Fruit fly (Drosophila melanogaster) Kc167 (cell line): Measurements from ENCODE around the gene Cks85A.

Experiments
- Myc ChIP-seq: fragments of >200 bp; optimal IDR thresholded peaks from 2 replicates; lab custom pipeline; 2017; ENCODE audit warnings: missing external identifiers
- Sin3A ChIP-seq: fragments of >200 bp; optimal IDR thresholded peaks from 2 replicates; lab custom pipeline; 2018; ENCODE audit warnings: missing external identifiers
- h ChIP-seq: fragments of >200 bp; optimal IDR thresholded peaks from 3 replicates; lab custom pipeline; 2018; ENCODE audit warnings: missing external identifiers
- insv ChIP-seq: fragments of >200 bp; optimal IDR thresholded peaks from 3 replicates; lab custom pipeline; 2018; ENCODE audit warnings: missing external identifiers
- psq ChIP-seq: fragments of >200 bp; optimal IDR thresholded peaks from 2 replicates; lab custom pipeline; 2017; ENCODE audit warnings: missing external identifiers
- ttk ChIP-seq: sonication (Bioruptor generic); optimal IDR thresholded peaks from 2 replicates; lab custom pipeline; 2017; ENCODE audit warnings: missing external identifiers

Gene Cks85A

DNA sequence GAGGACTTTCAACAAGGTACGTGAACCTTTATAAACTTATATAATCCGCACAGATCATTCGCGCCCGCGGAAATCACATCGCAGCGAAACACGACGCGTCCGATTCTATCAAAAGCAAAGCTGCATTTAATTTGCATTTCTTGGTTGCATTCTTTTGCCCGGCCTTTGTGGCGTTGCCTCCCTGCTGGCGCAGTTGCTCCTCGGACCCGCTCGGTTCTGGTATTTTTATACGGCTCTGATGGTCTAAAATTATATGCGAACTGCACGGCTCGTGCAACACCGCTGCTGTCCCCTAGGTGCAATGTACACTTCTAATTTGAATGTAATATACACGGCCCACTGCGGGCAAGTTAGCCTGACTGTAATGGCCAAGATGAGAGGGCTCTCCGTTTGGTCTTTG, at the start of gene Cks85A:
TSS of gene Cks85A (minus strand) at position 101 of the 400 bp plus-strand sequence.
- TF ChIP-seq Myc (lab: Kevin White, UChicago) (no peak), psq (lab: Kevin White, UChicago) (no peak), Sin3A (lab: Kevin White, UChicago) (no peak), h (lab: Kevin White, UChicago) (no peak), ttk (lab: Kevin White, UChicago) (no peak), insv (lab: Kevin White, UChicago) (no peak)

DNA sequence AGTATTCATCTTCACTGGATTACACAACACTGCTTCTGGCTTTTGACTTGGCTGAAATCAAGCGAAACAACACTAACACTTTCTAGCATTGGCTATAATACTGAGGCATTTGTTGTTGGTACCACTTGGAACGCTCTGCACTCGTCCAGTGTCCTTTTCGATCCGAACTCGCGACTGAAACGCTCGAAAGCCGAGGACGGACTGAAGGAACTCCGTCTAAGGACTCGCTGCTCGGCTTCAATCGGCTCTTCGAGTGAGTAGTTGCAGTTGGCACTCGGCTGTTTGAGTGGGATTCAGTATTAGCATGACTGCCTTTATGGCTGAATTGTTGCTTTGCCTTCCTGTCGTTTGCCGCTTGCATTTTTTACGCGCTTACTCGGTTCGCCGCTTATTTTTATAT, 49.7 kb upstream of the Cks85A start, which contains the start of the genes CG34135 and CG11768:
TSS of gene CG34135 (minus strand) at position 194 of the 400 bp plus-strand sequence.
TSS of gene CG11768 (minus strand) at position 203 of the 400 bp plus-strand sequence.
- TF ChIP-seq Myc (lab: Kevin White, UChicago) (no peak), psq (lab: Kevin White, UChicago) (no peak), Sin3A (lab: Kevin White, UChicago) (no peak), h (lab: Kevin White, UChicago) (no peak), insv (lab: Kevin White, UChicago) (no peak), ttk (lab: Kevin White, UChicago) (no peak)

DNA sequence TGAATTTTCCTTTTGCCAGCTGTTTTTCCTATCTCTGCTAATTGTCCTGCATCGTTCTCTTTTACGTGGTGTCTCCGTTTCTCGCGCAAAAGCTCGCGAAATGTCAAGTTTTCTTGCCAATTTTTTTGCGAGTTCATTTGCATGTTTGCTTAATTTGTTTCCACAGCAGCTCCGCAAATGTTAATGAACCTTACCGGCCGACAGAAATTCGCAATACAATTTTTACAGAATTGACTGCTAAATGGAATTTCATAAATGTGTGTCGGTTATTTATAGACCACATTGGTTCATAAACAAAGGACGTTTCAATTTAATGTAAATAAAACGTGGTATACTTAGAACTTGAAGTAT, 30.5 kb upstream of the Cks85A start:
- TF ChIP-seq insv (lab: Kevin White, UChicago) (no peak), Myc (lab: Kevin White, UChicago) (no peak), psq (lab: Kevin White, UChicago) (no peak), Sin3A (lab: Kevin White, UChicago) (no peak), ttk (lab: Kevin White, UChicago) (no peak), h (lab: Kevin White, UChicago) (no peak)

DNA sequence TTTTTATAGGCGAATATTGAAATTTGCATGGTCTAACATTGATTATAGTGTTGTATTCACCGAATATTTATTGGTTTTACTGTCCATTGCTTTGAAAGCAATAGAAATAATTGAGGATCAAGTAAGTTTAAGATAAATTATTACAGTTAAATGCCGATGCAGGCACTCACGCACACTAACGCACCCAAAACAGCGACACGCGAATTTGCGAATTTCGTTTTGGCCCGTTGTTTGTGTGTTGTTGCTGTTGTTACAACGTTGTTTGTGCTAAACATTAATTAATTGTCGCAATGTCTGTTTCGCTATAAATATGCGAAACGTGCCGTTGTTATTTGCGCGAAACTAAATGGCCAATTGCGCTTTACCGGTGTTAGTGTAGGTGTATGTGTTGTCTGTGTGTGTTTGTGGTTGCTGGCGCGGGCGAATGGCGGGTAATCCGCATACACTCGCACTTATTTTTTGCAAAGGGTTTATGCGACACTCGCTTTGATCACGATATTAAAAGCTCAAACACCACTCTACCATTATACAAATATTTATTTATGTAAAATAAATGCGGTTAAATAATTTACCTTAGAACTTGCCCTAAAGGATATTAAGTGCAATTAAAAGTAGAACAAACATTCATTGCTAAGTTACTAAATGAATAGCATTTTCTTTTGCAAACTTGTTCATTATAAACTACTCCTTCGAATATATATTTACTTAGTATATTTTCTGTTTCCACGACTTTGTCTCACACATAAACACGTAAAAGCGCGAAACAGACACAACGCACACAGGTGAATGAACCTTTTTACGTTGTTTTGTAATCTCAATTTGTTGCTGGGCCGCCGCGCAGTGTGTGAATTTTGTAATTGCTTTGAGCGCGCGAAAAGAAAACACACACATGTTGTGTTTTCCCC, 29.9 kb upstream of the Cks85A start:
- no peak for TF ChIP-seq Sin3A (lab: Kevin White, UChicago)
- TF ChIP-seq Myc (lab: Kevin White, UChicago): no peak
- TF ChIP-seq h (lab: Kevin White, UChicago): no peak

DNA sequence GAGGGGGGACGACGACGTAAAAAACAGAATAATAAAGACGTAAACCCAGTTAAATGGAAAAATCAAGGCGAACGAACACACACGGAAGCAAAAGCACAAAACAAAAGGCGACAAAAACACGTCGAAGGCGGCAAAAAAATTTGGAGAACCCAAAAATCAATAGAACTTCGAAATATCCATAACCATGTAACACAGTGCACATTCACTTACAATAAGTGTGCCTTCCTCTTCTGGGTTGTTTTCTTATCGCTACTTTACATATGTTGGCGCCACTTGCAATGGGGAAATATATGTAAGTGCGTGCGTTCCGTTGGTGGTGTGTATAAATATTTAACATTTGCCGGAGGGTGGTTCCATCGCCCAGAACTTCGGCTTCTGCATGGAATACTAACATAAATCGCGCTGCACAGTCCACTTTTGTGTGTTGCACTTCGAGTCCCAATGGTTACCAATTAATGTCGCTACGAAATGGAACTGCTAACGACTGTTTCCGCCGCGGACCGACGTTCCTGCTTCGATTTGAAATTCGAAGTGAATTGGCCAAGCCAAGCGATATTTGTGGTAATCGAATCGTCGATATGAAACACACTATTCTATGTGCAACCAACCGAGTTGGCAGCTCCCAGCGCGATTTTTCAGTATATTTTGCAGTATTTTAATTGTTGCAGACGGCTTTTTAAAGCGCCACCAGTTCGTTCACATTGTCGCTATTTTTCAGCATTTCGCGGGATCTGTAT, 29.0 kb upstream of the Cks85A start, which contains the start of the genes CG9801 and Nasp:
TSS of gene CG9801 (minus strand) at position 542 of the 737 bp plus-strand sequence.
TSS of gene Nasp (plus strand) at position 665 of the 737 bp plus-strand sequence.
- no peak for TF ChIP-seq Sin3A (lab: Kevin White, UChicago)
- no peak for TF ChIP-seq ttk (lab: Kevin White, UChicago)
- TF ChIP-seq Myc (lab: Kevin White, UChicago): no peak
- TF ChIP-seq insv (lab: Kevin White, UChicago): no peak
- TF ChIP-seq h (lab: Kevin White, UChicago): no peak
- no peak for TF ChIP-seq psq (lab: Kevin White, UChicago)

DNA sequence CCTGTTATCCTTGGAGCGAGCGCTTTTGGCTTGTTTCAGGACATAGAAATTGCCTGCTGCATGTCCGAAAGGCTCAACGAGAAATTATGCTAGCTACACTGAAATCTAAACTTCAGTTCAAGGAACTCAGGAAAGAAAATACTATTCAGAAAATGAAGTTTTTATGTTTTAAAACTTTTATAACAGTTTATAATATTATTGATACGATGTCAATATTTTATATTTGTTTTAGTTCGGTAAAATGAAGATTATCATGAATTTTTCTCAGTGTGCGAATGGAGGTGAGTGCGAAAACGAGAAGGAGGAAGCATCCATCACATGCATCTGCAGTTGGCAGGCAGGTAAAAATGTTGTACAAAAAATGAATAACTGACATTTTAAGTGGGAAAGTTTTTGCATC, 28.1 kb upstream of the Cks85A start:
- no peak for TF ChIP-seq insv (lab: Kevin White, UChicago)
- TF ChIP-seq Myc (lab: Kevin White, UChicago): no peak
- no peak for TF ChIP-seq psq (lab: Kevin White, UChicago)
- no peak for TF ChIP-seq h (lab: Kevin White, UChicago)
- TF ChIP-seq ttk (lab: Kevin White, UChicago): no peak
- no peak for TF ChIP-seq Sin3A (lab: Kevin White, UChicago)

DNA sequence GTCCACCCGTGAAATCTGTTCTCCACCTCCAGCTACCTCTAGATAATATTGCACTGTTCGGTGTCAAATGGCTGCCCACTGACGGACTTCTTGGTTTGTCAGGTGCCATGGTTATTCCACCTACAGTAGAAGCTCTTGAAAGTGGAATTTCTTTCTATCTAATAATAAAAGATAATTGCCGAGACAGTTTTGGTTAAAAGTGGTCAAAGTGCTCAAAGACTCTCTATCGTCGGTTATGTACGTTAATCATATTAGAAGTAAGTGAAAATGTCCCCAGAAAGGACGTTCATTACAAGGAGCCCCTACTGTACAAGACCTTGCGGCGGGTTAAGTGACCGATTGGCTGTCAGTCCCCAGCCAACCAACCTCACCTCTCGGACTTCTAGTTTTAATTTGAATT, 25.9 kb upstream of the Cks85A start:
- TF ChIP-seq Sin3A (lab: Kevin White, UChicago) (no peak), ttk (lab: Kevin White, UChicago) (no peak), h (lab: Kevin White, UChicago) (no peak), Myc (lab: Kevin White, UChicago) (no peak), insv (lab: Kevin White, UChicago) (no peak)

DNA sequence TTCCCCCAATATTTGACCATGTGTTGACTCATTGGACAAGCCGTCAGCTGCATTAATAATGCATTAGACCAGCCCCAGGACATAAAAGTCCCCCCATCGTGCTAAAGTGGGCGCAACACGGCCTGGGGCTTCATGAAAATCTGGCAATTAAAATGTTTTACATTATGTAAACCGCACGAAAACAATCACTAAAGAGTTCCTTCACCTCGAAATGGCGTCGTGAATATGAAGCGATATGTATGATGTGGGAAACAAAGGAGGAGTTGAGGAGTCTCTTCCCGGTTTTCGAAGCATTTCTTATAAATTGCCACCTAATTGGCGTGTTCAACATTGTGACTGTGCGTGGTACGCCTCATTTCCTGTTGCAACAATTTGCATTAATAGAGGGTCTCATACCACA, 24.4 kb upstream of the Cks85A start:
- TF ChIP-seq psq (lab: Kevin White, UChicago): no peak
- no peak for TF ChIP-seq Sin3A (lab: Kevin White, UChicago)
- no peak for TF ChIP-seq insv (lab: Kevin White, UChicago)
- TF ChIP-seq h (lab: Kevin White, UChicago): no peak
- no peak for TF ChIP-seq Myc (lab: Kevin White, UChicago)
- no peak for TF ChIP-seq ttk (lab: Kevin White, UChicago)

DNA sequence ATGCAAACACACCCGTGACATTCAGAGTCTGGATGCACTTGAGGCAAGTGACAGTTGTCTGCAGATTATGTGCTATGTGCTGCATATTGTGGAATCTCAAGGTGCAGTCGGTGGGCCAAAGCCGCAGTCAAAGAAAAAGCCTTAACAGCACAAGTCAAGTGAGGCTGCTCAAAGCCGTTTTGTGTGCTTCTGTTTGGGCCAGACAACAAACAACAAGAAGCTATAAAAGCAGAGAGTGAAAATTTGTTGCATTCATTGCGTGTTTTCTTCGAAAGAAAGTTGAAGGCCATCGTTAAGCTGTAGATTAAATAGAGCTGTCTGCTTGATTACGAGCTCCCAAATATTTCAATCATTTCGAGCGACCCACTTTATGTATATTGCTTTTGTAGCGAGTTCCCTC, 23.7 kb upstream of the Cks85A start:
- TF ChIP-seq h (lab: Kevin White, UChicago) (no peak), Sin3A (lab: Kevin White, UChicago) (no peak), insv (lab: Kevin White, UChicago) (no peak), ttk (lab: Kevin White, UChicago) (no peak), psq (lab: Kevin White, UChicago) (no peak), Myc (lab: Kevin White, UChicago) (no peak)

DNA sequence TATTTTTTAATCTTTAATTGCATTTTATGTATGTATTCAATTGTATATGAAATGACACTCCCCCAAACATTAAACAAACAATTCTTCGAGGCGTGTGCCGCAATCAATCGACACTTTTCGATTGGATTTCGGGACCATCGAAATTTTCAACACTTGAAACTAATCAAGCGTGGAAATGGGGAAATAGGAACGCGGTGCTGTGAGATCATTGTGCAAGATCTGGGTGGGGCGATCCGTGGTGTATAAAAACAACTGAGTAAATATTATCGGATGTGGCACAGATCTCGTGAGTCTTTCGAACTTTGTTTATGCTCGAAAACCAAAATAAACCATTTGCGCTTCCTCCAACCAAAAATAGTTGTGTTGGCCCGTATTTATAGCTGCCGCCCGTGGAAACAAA, 23.0 kb upstream of the Cks85A start:
- TF ChIP-seq Myc (lab: Kevin White, UChicago) (no peak), psq (lab: Kevin White, UChicago) (no peak), insv (lab: Kevin White, UChicago) (no peak), h (lab: Kevin White, UChicago) (no peak), Sin3A (lab: Kevin White, UChicago) (no peak), ttk (lab: Kevin White, UChicago) (no peak)

DNA sequence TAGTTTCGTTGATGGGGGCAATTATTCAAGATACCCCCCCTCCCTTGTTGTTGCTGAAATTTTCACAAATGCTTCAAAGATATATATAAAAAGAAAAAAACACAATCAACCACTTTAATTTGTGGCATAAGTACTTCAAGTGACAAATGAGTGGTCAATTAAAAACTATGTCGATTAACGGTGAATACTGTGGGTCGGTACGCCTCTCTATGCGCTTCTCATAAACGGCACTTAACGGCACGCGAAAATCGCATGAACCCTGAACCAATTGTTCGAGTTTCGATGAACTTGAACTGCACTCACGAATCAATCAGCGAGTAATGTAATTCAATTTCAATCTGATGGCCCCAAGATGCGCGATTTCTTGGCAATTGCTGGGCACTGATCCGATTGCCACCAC, 21.9 kb upstream of the Cks85A start:
- TF ChIP-seq psq (lab: Kevin White, UChicago): no peak
- TF ChIP-seq insv (lab: Kevin White, UChicago): no peak
- TF ChIP-seq Sin3A (lab: Kevin White, UChicago): no peak
- no peak for TF ChIP-seq ttk (lab: Kevin White, UChicago)
- TF ChIP-seq h (lab: Kevin White, UChicago): no peak
- no peak for TF ChIP-seq Myc (lab: Kevin White, UChicago)
